5 worm cellular contexts compared by ENCODE assay signal in the genomic region with DNA sequence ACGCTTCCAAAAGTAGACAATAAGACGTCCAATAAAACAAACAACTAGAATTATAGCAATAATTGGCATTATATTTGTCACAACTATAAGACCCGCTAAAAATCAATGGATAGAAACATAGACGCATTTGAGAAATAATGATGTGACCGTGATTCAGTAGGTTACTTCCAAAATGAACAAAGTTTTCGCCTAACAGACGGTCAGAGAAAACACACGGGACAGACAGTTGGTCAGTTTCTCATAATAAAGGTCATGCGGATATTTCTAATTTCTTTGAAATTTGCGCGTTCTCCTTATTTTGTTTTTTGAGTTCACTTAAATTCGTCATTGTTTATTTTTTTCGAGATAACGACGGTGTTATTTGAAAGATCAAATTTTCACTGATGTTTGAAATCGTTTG.
TF ChIP-seq lines count a peak whose summit lies in the region.

No protein-coding gene starts in this region.

TF ChIP-seq in whole organism, L1 larva, 84 proteins besides CTCF, POLR2A, EP300 and RAD21:
- TF ChIP-seq pqm-1 (tag; optimal IDR thresholded peaks at IDR 0.05; lab: Kevin White, UChicago): no peak
- TF ChIP-seq lin-14 (GFP tag; optimal IDR thresholded peaks at IDR 0.05; lab: Kevin White, UChicago): peak; percentile 35
- TF ChIP-seq unc-62 (GFP tag; optimal IDR thresholded peaks at IDR 0.05; lab: Kevin White, UChicago): no peak
- TF ChIP-seq lin-35 (GFP tag; optimal IDR thresholded peaks at IDR 0.05; lab: Kevin White, UChicago): peak in 1 of 2 experiments; percentile 28
- TF ChIP-seq sptf-1 (tag; optimal IDR thresholded peaks at IDR 0.05; lab: Kevin White, UChicago): no peak
- no peak for TF ChIP-seq efl-1 (optimal IDR thresholded peaks at IDR 0.05; lab: Kevin White, UChicago)
- TF ChIP-seq efl-1 (GFP tag; optimal IDR thresholded peaks at IDR 0.05 in 1 of 2; lab: Kevin White, UChicago): peak in 1 of 2 experiments; percentile 8
- peak; percentile 64 for TF ChIP-seq nhr-85 (tag; lab: Kevin White, UChicago)
- TF ChIP-seq nhr-19 (GFP tag; conservative IDR thresholded peaks at IDR 0.05; lab: Robert Waterston, UW): no peak
- TF ChIP-seq elt-3 (tag; optimal IDR thresholded peaks at IDR 0.05; lab: Kevin White, UChicago): peak in 1 of 6 experiments; percentile 48
- peak; percentile 48 for TF ChIP-seq blmp-1 (tag; optimal IDR thresholded peaks at IDR 0.05; lab: Kevin White, UChicago)

TF ChIP-seq in whole organism, L2 larva, 48 proteins besides CTCF, POLR2A, EP300 and RAD21:
- TF ChIP-seq sma-9 (GFP tag; optimal IDR thresholded peaks at IDR 0.05; lab: Kevin White, UChicago) (peak; percentile 2), sma-9 (tag; optimal IDR thresholded peaks at IDR 0.05; lab: Kevin White, UChicago) (no peak), lin-11 (tag; optimal IDR thresholded peaks at IDR 0.05; lab: Kevin White, UChicago) (no peak), nhr-6 (tag; optimal IDR thresholded peaks at IDR 0.05; lab: Kevin White, UChicago) (no peak)

TF ChIP-seq in whole organism, L3 larva, 47 proteins besides CTCF, POLR2A, EP300 and RAD21:
- TF ChIP-seq nhr-23 (tag; optimal IDR thresholded peaks at IDR 0.05; lab: Kevin White, UChicago) (peak; percentile 20), ztf-4 (tag; optimal IDR thresholded peaks at IDR 0.05; lab: Kevin White, UChicago) (no peak), mdl-1 (tag; optimal IDR thresholded peaks at IDR 0.05; lab: Kevin White, UChicago) (no peak)

TF ChIP-seq in whole organism, L4 larva, 104 proteins besides CTCF, POLR2A, EP300 and RAD21:
- TF ChIP-seq unc-62 (GFP tag; optimal IDR thresholded peaks at IDR 0.05 in 1 of 2; lab: Kevin White, UChicago) (peak in 1 of 2 experiments; percentile 33), unc-62 (tag; optimal IDR thresholded peaks at IDR 0.05; lab: Kevin White, UChicago) (no peak), ctbp-1 (GFP tag; IDR thresholded peaks at IDR 0.05; lab: Robert Waterston, UW) (no peak), lim-7 (GFP tag; IDR thresholded peaks at IDR 0.05; lab: Robert Waterston, UW) (no peak), ceh-20 (GFP tag; IDR thresholded peaks at IDR 0.05; lab: Robert Waterston, UW) (no peak), skn-1 (tag; optimal IDR thresholded peaks at IDR 0.05; lab: Kevin White, UChicago) (no peak), ZK546.5 (tag; optimal IDR thresholded peaks at IDR 0.05; lab: Kevin White, UChicago) (no peak), T26A8.4 (GFP tag; IDR thresholded peaks at IDR 0.05; lab: Robert Waterston, UW) (no peak), hlh-30 (tag; optimal IDR thresholded peaks at IDR 0.05; lab: Kevin White, UChicago; ENCODE audit: insufficient read depth) (peak; percentile 55), saeg-2 (GFP tag; IDR thresholded peaks at IDR 0.05; lab: Robert Waterston, UW) (no peak)

TF ChIP-seq in whole organism, young adult, 124 proteins besides CTCF, POLR2A, EP300 and RAD21:
- TF ChIP-seq nhr-80 (tag; optimal IDR thresholded peaks at IDR 0.05; lab: Kevin White, UChicago) (no peak), lin-26 (GFP tag; IDR thresholded peaks at IDR 0.05; lab: Robert Waterston, UW) (0 out of 2 replicates have a peak, but pooled peaks have one; percentile 12)
